Fruit fly (Drosophila melanogaster) whole organism, wandering third instar larva: ENCODE measurements around the gene CG4653.
A peak's percentile ranks its signal among the peaks of the same experiment; 100 is the strongest.

ENCODE experiments used
- CG32264 ChIP-seq: fragments of 200-800 bp; sonication (Bioruptor generic); optimal IDR thresholded peaks from 2 replicates; lab custom pipeline; 2016; ENCODE audit warnings: missing biosample characterization, missing genetic modification characterization
- Myc ChIP-seq: fragments of >200 bp; optimal IDR thresholded peaks from 2 replicates; lab custom pipeline; 2017
- OdsH ChIP-seq: fragments of 200-800 bp; sonication (Bioruptor generic); optimal IDR thresholded peaks from 2 replicates; lab custom pipeline; 2016; ENCODE audit warnings: missing biosample characterization, mild to moderate bottlenecking, missing genetic modification characterization
- fru ChIP-seq: fragments of 200-800 bp; sonication (Bioruptor generic); optimal IDR thresholded peaks from 3 replicates; lab custom pipeline; 2016; ENCODE audit warnings: missing biosample characterization, mild to moderate bottlenecking, missing genetic modification characterization
- pan ChIP-seq: fragments of >200 bp; optimal IDR thresholded peaks from 2 replicates; lab custom pipeline; 2017
- sage ChIP-seq: fragments of 200-800 bp; sonication (Bioruptor generic); optimal IDR thresholded peaks from 2 replicates; lab custom pipeline; 2016; ENCODE audit warnings: missing biosample characterization, mild to moderate bottlenecking, missing genetic modification characterization

dm6 chrX:16750712-16751578 lies 47.1 kb downstream of the CG4653 start:
- TF ChIP-seq sage (GFP tag; lab: Kevin White, UChicago) (peak; percentile 65), Myc (no peak), pan (lab: Kevin White, UChicago) (no peak), CG32264 (GFP tag; lab: Kevin White, UChicago) (peak; percentile 11), fru (GFP tag; lab: Kevin White, UChicago) (peak; percentile 85), OdsH (GFP tag; lab: Kevin White, UChicago) (peak; percentile 78)
